Worm (Caenorhabditis elegans) whole organism, early embryonic: ENCODE measurements around the gene lgc-54.

Experiments used
- B0310.2 ChIP-seq: sonication (generic microtip); optimal IDR thresholded peaks from 2 replicates; lab custom pipeline; 2016; ENCODE audit warnings: mild to moderate bottlenecking, missing genetic modification characterization, missing compliant biosample characterization
- F13C5.2 ChIP-seq: sonication (generic microtip); optimal IDR thresholded peaks from 2 replicates; lab custom pipeline; 2017; ENCODE audit warnings: mild to moderate bottlenecking, missing genetic modification characterization, inconsistent platforms, missing compliant biosample characterization
- aly-1 ChIP-seq: sonication (generic microtip); optimal IDR thresholded peaks from 2 replicates; lab custom pipeline; 2016; ENCODE audit warnings: missing genetic modification characterization, missing compliant biosample characterization
- ama-1 ChIP-seq: fragments of 150-350 bp; optimal IDR thresholded peaks from 2 replicates; lab custom pipeline; 2014
- ceh-13 ChIP-seq: fragments of 200-800 bp; sonication (Bioruptor generic); optimal IDR thresholded peaks from 2 replicates; lab custom pipeline; 2018; ENCODE audit warnings: mild to moderate bottlenecking, missing genetic modification characterization, missing compliant biosample characterization
- ceh-36 ChIP-seq: sonication (generic microtip); optimal IDR thresholded peaks from 2 replicates; lab custom pipeline; 2016; ENCODE audit warnings: missing genetic modification characterization, inconsistent platforms, missing compliant biosample characterization
- ets-7 ChIP-seq: sonication (generic microtip); optimal IDR thresholded peaks from 2 replicates; lab custom pipeline; 2016; ENCODE audit warnings: missing genotype, missing genetic modification characterization, missing compliant biosample characterization
- flt-1 ChIP-seq: fragments of 200-800 bp; sonication (Bioruptor generic); IDR thresholded peaks from 2 replicates; pipeline ENCODE4 v1.3.6; 2022; ENCODE audit warnings: missing genetic modification characterization, missing compliant biosample characterization
- hmbx-1 ChIP-seq: sonication (generic microtip); optimal IDR thresholded peaks from 2 replicates; lab custom pipeline; 2016; ENCODE audit warnings: mild to moderate bottlenecking, missing genetic modification characterization, missing compliant biosample characterization
- hmg-4 ChIP-seq: fragments of 200-800 bp; sonication (Bioruptor generic); optimal IDR thresholded peaks from 2 replicates; lab custom pipeline; 2018; ENCODE audit warnings: mild to moderate bottlenecking, missing genetic modification characterization, missing compliant biosample characterization
- hnd-1 ChIP-seq: sonication (generic microtip); optimal IDR thresholded peaks from 2 replicates; lab custom pipeline; 2016; ENCODE audit warnings: missing genetic modification characterization, missing compliant biosample characterization
- pes-1 ChIP-seq: fragments of 200-800 bp; sonication (Bioruptor generic); IDR thresholded peaks from 2 replicates; pipeline ENCODE4 v1.3.6; 2022; ENCODE audit warnings: missing genetic modification reagents, missing genetic modification characterization, missing compliant biosample characterization
- scrt-1 ChIP-seq: fragments of 200-800 bp; sonication (Bioruptor generic); IDR thresholded peaks from 2 replicates; pipeline ENCODE4 v1.3.6; 2022; ENCODE audit warnings: missing genetic modification characterization, missing compliant biosample characterization
- sea-1 ChIP-seq: fragments of 200-800 bp; sonication (Bioruptor generic); conservative IDR thresholded peaks from 2 replicates; pipeline ENCODE4 v1.3.6; 2022; ENCODE audit warnings: missing genetic modification characterization, missing compliant biosample characterization
- tbx-11 ChIP-seq: fragments of 200-800 bp; sonication (Bioruptor generic); IDR thresholded peaks from 2 replicates; pipeline ENCODE4 v1.3.6; 2022; ENCODE audit warnings: missing genetic modification characterization, missing compliant biosample characterization
- tbx-37 ChIP-seq: fragments of 200-800 bp; sonication (Bioruptor generic); conservative IDR thresholded peaks from 2 replicates; pipeline ENCODE4 v1.3.6; 2022; ENCODE audit warnings: missing genetic modification reagents, missing genetic modification characterization, missing compliant biosample characterization
- tra-4 ChIP-seq: sonication (generic microtip); optimal IDR thresholded peaks from 2 replicates; lab custom pipeline; 2017; ENCODE audit warnings: missing genetic modification characterization, missing compliant biosample characterization

lgc-54 gene

ce11 chrV:6846507-6846906, at the start of gene lgc-54:
TSS of gene lgc-54 (minus strand) at chrV:6846607.
- TF ChIP-seq ceh-13 (GFP tag; lab: Kevin White, UChicago) (no peak), hmg-4 (GFP tag; lab: Kevin White, UChicago) (no peak), B0310.2 (no peak), tra-4 (no peak), scrt-1 (GFP tag; lab: Robert Waterston, UW) (no peak), ama-1 (lab: Kevin White, UChicago) (no peak), ceh-36 (no peak), tbx-37 (GFP tag; lab: Robert Waterston, UW) (no peak), ets-7 (no peak), pes-1 (GFP tag; lab: Robert Waterston, UW) (no peak), sea-1 (no peak), aly-1 (tag; lab: Kevin White, UChicago) (no peak), hmbx-1 (tag; lab: Kevin White, UChicago) (no peak), F13C5.2 (no peak), hnd-1 (tag; lab: Kevin White, UChicago) (no peak), flt-1 (GFP tag; lab: Robert Waterston, UW) (no peak)

ce11 chrV:6894778-6895177, 48.4 kb upstream of the lgc-54 start, which contains the start of gene K11C4.2:
TSS of gene K11C4.2 (plus strand) at chrV:6895078.
- TF ChIP-seq hmg-4 (GFP tag; lab: Kevin White, UChicago) (no peak), tbx-37 (GFP tag; lab: Robert Waterston, UW) (no peak), F13C5.2 (no peak), hnd-1 (tag; lab: Kevin White, UChicago) (no peak), B0310.2 (no peak), aly-1 (tag; lab: Kevin White, UChicago) (no peak), scrt-1 (GFP tag; lab: Robert Waterston, UW) (no peak), ceh-13 (GFP tag; lab: Kevin White, UChicago) (no peak), tbx-11 (GFP tag; lab: Robert Waterston, UW) (no peak)

- TF ChIP-seq tbx-11 (GFP tag; lab: Robert Waterston, UW) (no peak), flt-1 (GFP tag; lab: Robert Waterston, UW) (no peak), hmg-4 (GFP tag; lab: Kevin White, UChicago) (no peak), sea-1 (no peak)
Observed at ce11 chrV:6893681-6894080, 47.3 kb upstream of the lgc-54 start.

- TF ChIP-seq sea-1 = peak; percentile 82
- peak; percentile 87 for TF ChIP-seq ama-1 (lab: Kevin White, UChicago)
- TF ChIP-seq scrt-1 (GFP tag; lab: Robert Waterston, UW) = peak; percentile 78
- peak; percentile 79 for TF ChIP-seq flt-1 (GFP tag; lab: Robert Waterston, UW)
- peak; percentile 61 for TF ChIP-seq hmbx-1 (tag; lab: Kevin White, UChicago)
- peak; percentile 89 for TF ChIP-seq hmg-4 (GFP tag; lab: Kevin White, UChicago)
- TF ChIP-seq F13C5.2 = peak; percentile 87
- TF ChIP-seq ets-7 = peak; percentile 46
- peak; percentile 83 for TF ChIP-seq B0310.2
- peak; percentile 70 for TF ChIP-seq ceh-36
- peak; percentile 76 for TF ChIP-seq tbx-11 (GFP tag; lab: Robert Waterston, UW)
- TF ChIP-seq hnd-1 (tag; lab: Kevin White, UChicago) = peak; percentile 68
- peak; percentile 88 for TF ChIP-seq aly-1 (tag; lab: Kevin White, UChicago)
- peak; percentile 85 for TF ChIP-seq pes-1 (GFP tag; lab: Robert Waterston, UW)
- peak; percentile 79 for TF ChIP-seq tbx-37 (GFP tag; lab: Robert Waterston, UW)
- peak; percentile 28 for TF ChIP-seq ceh-13 (GFP tag; lab: Kevin White, UChicago)
- TF ChIP-seq tra-4 = peak; percentile 50
Observed at ce11 chrV:6888828-6889227, 42.4 kb upstream of the lgc-54 start.

ce11 chrV:6885070-6885469, 38.7 kb upstream of the lgc-54 start:
- TF ChIP-seq aly-1 (tag; lab: Kevin White, UChicago) (no peak), B0310.2 (no peak), ceh-36 (no peak), scrt-1 (GFP tag; lab: Robert Waterston, UW) (no peak), hmg-4 (GFP tag; lab: Kevin White, UChicago) (no peak), ceh-13 (GFP tag; lab: Kevin White, UChicago) (no peak), ama-1 (lab: Kevin White, UChicago) (no peak), tra-4 (no peak), tbx-37 (GFP tag; lab: Robert Waterston, UW) (no peak), ets-7 (no peak), hnd-1 (tag; lab: Kevin White, UChicago) (no peak), flt-1 (GFP tag; lab: Robert Waterston, UW) (no peak), sea-1 (no peak), hmbx-1 (tag; lab: Kevin White, UChicago) (no peak), pes-1 (GFP tag; lab: Robert Waterston, UW) (no peak), tbx-11 (GFP tag; lab: Robert Waterston, UW) (no peak), F13C5.2 (no peak)

ce11 chrV:6882452-6882939, 36.1 kb upstream of the lgc-54 start:
- no peak for TF ChIP-seq tra-4
- TF ChIP-seq flt-1 (GFP tag; lab: Robert Waterston, UW) = no peak
- TF ChIP-seq sea-1 = no peak
- TF ChIP-seq F13C5.2 = no peak

ce11 chrV:6881735-6882134, 35.3 kb upstream of the lgc-54 start:
- TF ChIP-seq ceh-36 (no peak), hmbx-1 (tag; lab: Kevin White, UChicago) (no peak), sea-1 (no peak), ceh-13 (GFP tag; lab: Kevin White, UChicago) (no peak), ets-7 (no peak), aly-1 (tag; lab: Kevin White, UChicago) (no peak), tbx-37 (GFP tag; lab: Robert Waterston, UW) (no peak), tbx-11 (GFP tag; lab: Robert Waterston, UW) (no peak), B0310.2 (no peak), ama-1 (lab: Kevin White, UChicago) (no peak), hnd-1 (tag; lab: Kevin White, UChicago) (no peak), flt-1 (GFP tag; lab: Robert Waterston, UW) (no peak), scrt-1 (GFP tag; lab: Robert Waterston, UW) (no peak), pes-1 (GFP tag; lab: Robert Waterston, UW) (no peak), hmg-4 (GFP tag; lab: Kevin White, UChicago) (no peak)
